Worm (Caenorhabditis elegans): ENCODE measurements around the gene D1054.10.

DNA sequence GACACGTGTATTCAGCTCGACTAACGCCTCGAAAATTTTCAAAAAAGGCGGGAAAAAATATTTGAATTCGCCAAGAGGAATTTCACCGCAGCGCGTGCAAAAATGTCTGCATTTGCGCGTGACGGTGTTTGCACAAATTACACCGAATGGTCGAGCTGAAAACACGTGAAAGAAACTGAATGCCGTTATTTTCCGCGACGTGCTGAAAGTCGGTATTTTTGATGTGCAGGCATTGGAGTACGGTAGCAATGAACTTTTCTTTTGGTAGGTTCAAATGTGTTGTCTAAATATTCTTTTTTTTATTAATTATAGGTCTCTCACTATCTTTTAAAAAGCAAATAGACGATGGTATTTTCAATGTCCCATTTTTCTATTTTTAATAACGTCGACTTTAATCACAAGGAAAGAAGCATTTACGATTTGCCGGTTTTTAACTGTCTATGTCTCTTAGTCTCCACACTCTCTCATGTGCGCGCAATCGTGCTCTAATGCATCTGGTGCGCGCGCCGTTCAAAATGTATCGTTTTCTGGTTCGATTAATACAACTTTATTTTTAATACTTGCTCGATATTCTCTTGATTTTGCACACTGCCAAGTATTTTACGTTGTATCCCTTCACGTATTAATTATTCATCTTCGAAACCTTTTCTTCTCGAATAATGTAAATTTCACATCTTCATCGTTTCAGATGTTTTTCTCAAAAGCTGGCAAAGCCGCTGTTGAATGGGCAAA is 20.9 kb upstream of the D1054.10 start, which contains the start of the genes C29A12.1 and lig-1:
- TF ChIP-seq unc-62 (GFP tag; optimal IDR thresholded peaks at IDR 0.05) (no peak), unc-39 (tag; optimal IDR thresholded peaks at IDR 0.05) (no peak), drap-1 (GFP tag; optimal IDR thresholded peaks at IDR 0.05) (no peak), nhr-28 (tag; optimal IDR thresholded peaks at IDR 0.05) (no peak), elt-1 (tag; optimal IDR thresholded peaks at IDR 0.05; ENCODE audit: borderline replicate concordance, insufficient read depth) (no peak), snpc-4 (tag; optimal IDR thresholded peaks at IDR 0.05) (no peak), lin-13 (tag; optimal IDR thresholded peaks at IDR 0.05) (no peak)
